Fruit fly (Drosophila melanogaster) whole organism, pupa: ENCODE results near the gene CG6908.
A peak's percentile ranks its signal among the peaks of the same experiment; 100 is the strongest.

Experiments used
- CG10348 ChIP-seq: fragments of 200-800 bp; sonication (Bioruptor generic); IDR thresholded peaks from 2 replicates; pipeline ENCODE4 v1.3.6; 2022; ENCODE audit warnings: missing biosample characterization, missing genetic modification characterization
- CG12605 ChIP-seq: fragments of 200-800 bp; sonication (Bioruptor generic); IDR thresholded peaks from 2 replicates; pipeline ENCODE4 v1.3.6; 2022; ENCODE audit warnings: missing biosample characterization, missing genetic modification characterization
- CG13204 ChIP-seq: fragments of 200-800 bp; sonication (Bioruptor generic); optimal IDR thresholded peaks from 2 replicates; lab custom pipeline; 2018; ENCODE audit warnings: missing biosample characterization, mild to moderate bottlenecking, missing genetic modification characterization, moderate library complexity
- CG14655 ChIP-seq: fragments of 200-800 bp; sonication (Bioruptor generic); optimal IDR thresholded peaks from 3 replicates; lab custom pipeline; 2017; ENCODE audit warnings: mild to moderate bottlenecking, missing biosample characterization, missing genetic modification reagents, missing genetic modification characterization
- CG15710 ChIP-seq: fragments of 200-800 bp; sonication (Bioruptor generic); optimal IDR thresholded peaks from 2 replicates; lab custom pipeline; 2018; ENCODE audit warnings: missing biosample characterization, mild to moderate bottlenecking, missing genetic modification characterization, moderate library complexity
- CG17806 ChIP-seq: fragments of 200-800 bp; sonication (Bioruptor generic); optimal IDR thresholded peaks from 2 replicates; lab custom pipeline; 2018; ENCODE audit warnings: missing biosample characterization, mild to moderate bottlenecking, missing genetic modification characterization, moderate library complexity
- CG32121 ChIP-seq: fragments of 200-800 bp; sonication (Bioruptor generic); IDR thresholded peaks from 2 replicates; pipeline ENCODE4 v1.3.6; 2022; ENCODE audit warnings: missing biosample characterization, missing genetic modification characterization
- CG34367 ChIP-seq: fragments of 200-800 bp; sonication (Bioruptor generic); optimal IDR thresholded peaks from 2 replicates; lab custom pipeline; 2018; ENCODE audit warnings: missing biosample characterization, mild to moderate bottlenecking, missing genetic modification characterization
- CG4496 ChIP-seq: fragments of 200-800 bp; sonication (Bioruptor generic); IDR thresholded peaks from 3 replicates; pipeline ENCODE4 v1.3.6; 2022; ENCODE audit warnings: missing biosample characterization, missing genetic modification characterization
- CG8159 ChIP-seq: fragments of 200-800 bp; sonication (Bioruptor generic); optimal IDR thresholded peaks from 3 replicates; lab custom pipeline; 2018; ENCODE audit warnings: missing biosample characterization, mild to moderate bottlenecking, missing genetic modification characterization, moderate library complexity
- CG8301 ChIP-seq: fragments of 200-800 bp; sonication (Bioruptor generic); optimal IDR thresholded peaks from 2 replicates; lab custom pipeline; 2018; ENCODE audit warnings: missing biosample characterization, mild to moderate bottlenecking, missing genetic modification characterization
- CG9948 ChIP-seq: fragments of 200-800 bp; sonication (Bioruptor generic); optimal IDR thresholded peaks from 2 replicates; lab custom pipeline; 2018; ENCODE audit warnings: missing biosample characterization, mild to moderate bottlenecking, missing genetic modification characterization, moderate library complexity
- D1 ChIP-seq: fragments of 200-800 bp; sonication (Bioruptor generic); optimal IDR thresholded peaks from 2 replicates; lab custom pipeline; 2018; ENCODE audit warnings: missing biosample characterization, mild to moderate bottlenecking, missing genetic modification characterization, moderate library complexity
- EcR ChIP-seq: fragments of 200-800 bp; sonication (Bioruptor generic); optimal IDR thresholded peaks from 3 replicates; lab custom pipeline; 2019; ENCODE audit warnings: missing biosample characterization, missing genetic modification characterization, mild to moderate bottlenecking, moderate library complexity, missing genetic modification reagents
- Ets98B ChIP-seq: fragments of 200-800 bp; sonication (Bioruptor generic); IDR thresholded peaks from 2 replicates; pipeline ENCODE4 v1.3.6; 2022; ENCODE audit warnings: missing biosample characterization, missing genetic modification characterization
- Pif1A ChIP-seq: fragments of 200-800 bp; sonication (Bioruptor generic); optimal IDR thresholded peaks from 3 replicates; lab custom pipeline; 2016; ENCODE audit warnings: missing biosample characterization, missing genetic modification characterization
- Pif1B ChIP-seq: fragments of 200-800 bp; sonication (Bioruptor generic); optimal IDR thresholded peaks from 3 replicates; lab custom pipeline; 2016; ENCODE audit warnings: missing biosample characterization, missing genetic modification characterization
- Snoo ChIP-seq: fragments of 200-800 bp; sonication (Bioruptor generic); optimal IDR thresholded peaks from 3 replicates; lab custom pipeline; 2017; ENCODE audit warnings: missing biosample characterization, mild to moderate bottlenecking, missing genetic modification characterization, inconsistent platforms
- fd96Ca ChIP-seq: fragments of 200-800 bp; sonication (Bioruptor generic); IDR thresholded peaks from 3 replicates; pipeline ENCODE4 v1.3.6; 2022; ENCODE audit warnings: missing biosample characterization, missing genetic modification characterization
- gl ChIP-seq: fragments of 200-800 bp; sonication (Bioruptor generic); optimal IDR thresholded peaks from 2 replicates; lab custom pipeline; 2018; ENCODE audit warnings: missing biosample characterization, mild to moderate bottlenecking, missing genetic modification characterization
- rn ChIP-seq: fragments of 200-800 bp; sonication (Bioruptor generic); IDR thresholded peaks from 2 replicates; pipeline ENCODE4 v1.3.6; 2022; ENCODE audit warnings: missing biosample characterization, missing genetic modification characterization

CG6908 gene

dm6 chr3R:11661187-11661586 lies 28.7 kb downstream of the CG6908 start:
- TF ChIP-seq fd96Ca (peak; percentile 14; the same call in 1 of the 3 replicates), CG13204 (GFP tag; lab: Kevin White, UChicago) (no peak), CG12605 (GFP tag; lab: Robert Waterston, UW) (no peak), CG8301 (tag; lab: Kevin White, UChicago) (peak; percentile 32), rn (no peak), gl (tag; lab: Kevin White, UChicago) (no peak), CG14655 (peak; percentile 36)

- TF ChIP-seq EcR (GFP tag; lab: Kevin White, UChicago) (peak; percentile 81), D1 (tag; lab: Kevin White, UChicago) (peak; percentile 25), CG34367 (peak; percentile 81), gl (tag; lab: Kevin White, UChicago) (peak; percentile 76), CG8159 (peak; percentile 87), CG13204 (GFP tag; lab: Kevin White, UChicago) (peak; percentile 74), CG32121 (GFP tag; lab: Robert Waterston, UW) (peak; percentile 76), CG17806 (tag; lab: Kevin White, UChicago) (peak; percentile 87), CG15710 (tag; lab: Kevin White, UChicago) (peak; percentile 85), CG12605 (GFP tag; lab: Robert Waterston, UW) (peak; percentile 56; the same call in 1 of the 2 replicates), Pif1B (peak; percentile 86), Snoo (tag; lab: Kevin White, UChicago) (peak; percentile 78), fd96Ca (peak; percentile 62; the same call in 1 of the 3 replicates), CG9948 (tag; lab: Kevin White, UChicago) (peak; percentile 83), Ets98B (GFP tag; lab: Robert Waterston, UW) (peak; percentile 74), CG10348 (GFP tag; lab: Robert Waterston, UW) (no peak), Pif1A (GFP tag; lab: Kevin White, UChicago) (peak; percentile 83), CG8301 (tag; lab: Kevin White, UChicago) (peak; percentile 78), CG4496 (GFP tag; lab: Robert Waterston, UW) (peak; percentile 90), rn (peak; percentile 41; the same call in 1 of the 2 replicates), CG14655 (peak; percentile 80)
These were observed 32.1 kb downstream of the CG6908 start for dm6 chr3R:11657786-11658193.

DNA sequence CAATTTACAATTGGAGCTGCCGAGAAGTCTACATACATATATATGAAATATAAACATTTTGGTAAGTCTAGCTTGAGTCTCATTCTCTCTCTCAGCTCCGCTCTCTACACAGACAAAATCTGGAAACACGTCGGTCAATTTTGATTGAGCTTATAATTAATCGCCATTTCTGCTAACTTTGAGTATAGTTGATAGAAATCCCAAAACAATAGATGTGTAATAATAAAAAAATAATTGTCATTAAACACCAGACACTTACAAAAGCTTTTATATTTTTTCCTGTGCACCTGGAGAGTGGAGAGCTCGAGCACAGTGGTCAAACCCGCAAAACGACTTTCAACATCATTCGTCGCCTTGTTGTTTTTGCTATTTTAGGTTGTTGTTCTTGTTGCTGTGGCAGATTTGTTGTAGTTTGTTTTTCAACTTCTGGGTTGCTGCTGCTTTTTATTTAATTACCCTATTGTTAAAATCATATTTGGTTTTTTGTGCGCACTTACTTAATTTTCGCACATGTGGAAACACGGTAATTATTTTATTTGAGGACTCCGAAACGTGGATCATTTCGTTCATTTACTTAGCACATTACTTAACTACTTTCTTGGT lies 33.1 kb downstream of the CG6908 start:
- TF ChIP-seq CG15710 (tag; lab: Kevin White, UChicago) (peak; percentile 99), fd96Ca (peak; percentile 99), Ets98B (GFP tag; lab: Robert Waterston, UW) (peak; percentile 99), CG32121 (GFP tag; lab: Robert Waterston, UW) (peak; percentile 99), D1 (tag; lab: Kevin White, UChicago) (peak; percentile 97), CG8159 (peak; percentile 99), CG17806 (tag; lab: Kevin White, UChicago) (peak; percentile 99), Snoo (tag; lab: Kevin White, UChicago) (peak; percentile 98), CG10348 (GFP tag; lab: Robert Waterston, UW) (peak; percentile 94), CG13204 (GFP tag; lab: Kevin White, UChicago) (peak; percentile 96), CG4496 (GFP tag; lab: Robert Waterston, UW) (peak; percentile 99), CG9948 (tag; lab: Kevin White, UChicago) (peak; percentile 99), EcR (GFP tag; lab: Kevin White, UChicago) (peak; percentile 60), CG34367 (peak; percentile 99), Pif1A (GFP tag; lab: Kevin White, UChicago) (peak; percentile 99), CG14655 (peak; percentile 99), gl (tag; lab: Kevin White, UChicago) (peak; percentile 98), CG8301 (tag; lab: Kevin White, UChicago) (peak; percentile 99), rn (peak; percentile 97), Pif1B (peak; percentile 100), CG12605 (GFP tag; lab: Robert Waterston, UW) (peak; percentile 99)

DNA sequence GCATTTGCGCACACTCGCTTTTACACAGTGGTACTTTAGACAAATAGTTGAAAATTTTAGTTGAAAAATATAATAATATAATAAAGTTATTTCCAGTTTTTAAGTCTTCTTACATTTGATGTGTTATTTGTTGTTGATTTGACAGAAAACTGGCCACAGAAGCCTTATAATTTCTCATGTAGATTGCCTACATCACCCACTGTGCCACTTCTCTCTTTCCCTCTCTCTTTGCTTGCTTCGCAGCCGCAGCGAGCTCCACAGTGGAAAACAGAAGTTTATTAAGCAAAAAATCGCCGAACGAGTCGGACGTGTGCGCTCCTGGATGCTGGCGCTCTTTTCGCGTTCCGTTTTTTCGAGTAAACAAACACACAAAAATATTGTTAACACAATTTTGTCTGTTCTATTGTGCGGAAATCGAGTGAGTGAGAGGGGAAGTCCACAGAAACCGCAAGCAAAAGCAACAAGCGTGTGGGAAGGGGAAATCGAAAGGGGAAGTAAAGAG lies 33.9 kb downstream of the CG6908 start, which contains the start of gene CG42327:
CG42327 (plus strand) TSS at position 277 of the 502 bp plus-strand sequence.
- TF ChIP-seq rn (peak; percentile 89), CG10348 (GFP tag; lab: Robert Waterston, UW) (peak; percentile 63), CG14655 (peak; percentile 97), CG8159 (peak; percentile 91), CG13204 (GFP tag; lab: Kevin White, UChicago) (peak; percentile 70), CG34367 (peak; percentile 91), CG4496 (GFP tag; lab: Robert Waterston, UW) (peak; percentile 98), CG9948 (tag; lab: Kevin White, UChicago) (peak; percentile 92), CG8301 (tag; lab: Kevin White, UChicago) (peak; percentile 96), Snoo (tag; lab: Kevin White, UChicago) (peak; percentile 93), Ets98B (GFP tag; lab: Robert Waterston, UW) (peak; percentile 98), Pif1A (GFP tag; lab: Kevin White, UChicago) (peak; percentile 95), CG32121 (GFP tag; lab: Robert Waterston, UW) (peak; percentile 98), CG17806 (tag; lab: Kevin White, UChicago) (peak; percentile 95), EcR (GFP tag; lab: Kevin White, UChicago) (peak; percentile 11), CG12605 (GFP tag; lab: Robert Waterston, UW) (peak; percentile 97), Pif1B (peak; percentile 97), D1 (tag; lab: Kevin White, UChicago) (peak; percentile 88), fd96Ca (peak; percentile 97), CG15710 (tag; lab: Kevin White, UChicago) (peak; percentile 85), gl (tag; lab: Kevin White, UChicago) (peak; percentile 80)
